Worm (Caenorhabditis elegans): Measurements from ENCODE around the gene eat-3.

DNA sequence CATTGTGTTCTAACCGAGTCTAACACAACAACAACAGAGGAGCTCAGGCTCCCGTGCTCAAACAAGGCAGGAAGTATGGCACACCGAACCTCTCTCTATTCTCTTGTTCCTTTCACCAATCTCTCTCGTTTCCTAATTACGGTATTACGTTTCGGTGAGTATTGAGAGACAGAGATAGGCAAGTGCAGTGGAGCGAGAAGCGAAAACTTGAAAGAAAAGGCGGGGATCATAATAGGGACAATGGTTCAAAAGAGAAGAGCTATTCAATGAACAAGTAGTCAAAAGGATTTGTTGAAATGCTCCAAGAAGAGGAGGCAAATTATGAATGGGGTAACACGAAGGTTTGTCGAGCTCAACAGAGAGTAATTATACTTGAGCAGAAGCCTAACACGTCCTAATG lies 11.3 kb upstream of the eat-3 start:
- TF ChIP-seq unc-62 (GFP tag; optimal IDR thresholded peaks at IDR 0.05) (no peak), ztf-11 (tag; optimal IDR thresholded peaks at IDR 0.05) (no peak), sptf-1 (tag; optimal IDR thresholded peaks at IDR 0.05) (no peak), lsy-2 (tag; optimal IDR thresholded peaks at IDR 0.05) (no peak), elt-1 (tag; optimal IDR thresholded peaks at IDR 0.05; ENCODE audit: borderline replicate concordance, insufficient read depth) (no peak), nhr-12 (tag; optimal IDR thresholded peaks at IDR 0.05) (no peak), nhr-76 (tag; optimal IDR thresholded peaks at IDR 0.05) (no peak), pha-4 (tag; optimal IDR thresholded peaks at IDR 0.05) (no peak), unc-39 (tag; optimal IDR thresholded peaks at IDR 0.05) (no peak), nhr-237 (tag; optimal IDR thresholded peaks at IDR 0.05) (no peak)

All from whole organism, mixed stage, embryonic.